Worm (Caenorhabditis elegans) whole organism, mixed stage, embryonic: ENCODE measurements around the gene clec-140.

Source experiments
- bed-3 ChIP-seq: fragments of 200-800 bp; sonication (Bioruptor generic); optimal IDR thresholded peaks from 3 replicates; lab custom pipeline; 2018; ENCODE audit warnings: mild to moderate bottlenecking, missing genetic modification characterization, moderate library complexity, missing compliant biosample characterization
- ceh-83 ChIP-seq: fragments of 200-800 bp; sonication (Bioruptor generic); optimal IDR thresholded peaks from 2 replicates; lab custom pipeline; 2018; ENCODE audit warnings: mild to moderate bottlenecking, missing genetic modification characterization, missing compliant biosample characterization
- elt-3 ChIP-seq: fragments of 150-350 bp; optimal IDR thresholded peaks from 2 replicates; lab custom pipeline; 2014; ENCODE audit warnings: missing biosample characterization, missing genetic modification characterization
- lsy-2 ChIP-seq: fragments of 150-350 bp; optimal IDR thresholded peaks from 2 replicates; lab custom pipeline; 2014; ENCODE audit warnings: missing biosample characterization, missing genetic modification characterization
- nhr-12 ChIP-seq: fragments of 150-350 bp; optimal IDR thresholded peaks from 2 replicates; lab custom pipeline; 2014; ENCODE audit warnings: missing biosample characterization, missing genetic modification characterization
- nhr-2 ChIP-seq: fragments of 150-350 bp; optimal IDR thresholded peaks from 2 replicates; lab custom pipeline; 2014; ENCODE audit warnings: missing biosample characterization, missing genetic modification characterization
- snpc-4 ChIP-seq: fragments of 150-350 bp; optimal IDR thresholded peaks from 2 replicates; lab custom pipeline; 2014; ENCODE audit warnings: missing biosample characterization, missing genetic modification characterization
- unc-120 ChIP-seq: sonication (generic microtip); optimal IDR thresholded peaks from 2 replicates; lab custom pipeline; 2017; ENCODE audit warnings: missing genetic modification characterization, missing compliant biosample characterization; ENCODE audit not compliant: poor library complexity, severe bottlenecking
- ztf-11 ChIP-seq: fragments of 150-350 bp; optimal IDR thresholded peaks from 2 replicates; lab custom pipeline; 2014; ENCODE audit warnings: missing biosample characterization, missing genetic modification characterization

DNA sequence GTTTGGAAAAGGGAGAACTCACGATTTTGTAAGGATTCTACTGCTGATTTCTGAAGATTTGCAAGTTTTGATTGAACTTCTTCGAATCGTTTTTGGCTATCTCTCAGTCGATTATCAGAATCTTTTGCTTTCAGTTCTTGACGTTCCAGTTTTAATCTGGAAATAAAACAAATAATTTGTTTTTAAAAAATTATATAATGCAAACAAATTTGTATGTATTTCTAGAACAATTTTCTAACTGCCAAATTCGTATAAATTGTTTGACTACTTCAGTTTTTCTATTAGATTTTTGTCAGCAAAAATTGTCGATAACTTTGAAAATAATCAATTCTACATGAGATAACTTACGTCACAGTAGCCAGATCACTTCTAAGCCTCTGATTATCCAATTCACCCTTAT is 41.4 kb upstream of the clec-140 start:
- TF ChIP-seq ztf-11 (tag; lab: Kevin White, UChicago) = no peak
- no peak for TF ChIP-seq ceh-83 (GFP tag; lab: Kevin White, UChicago)
- no peak for TF ChIP-seq elt-3 (tag; lab: Kevin White, UChicago)
- no peak for TF ChIP-seq nhr-2 (tag; lab: Kevin White, UChicago)
- no peak for TF ChIP-seq bed-3
- TF ChIP-seq unc-120 (tag; lab: Kevin White, UChicago) = no peak
- TF ChIP-seq lsy-2 (tag; lab: Kevin White, UChicago) = no peak
- TF ChIP-seq nhr-12 (tag; lab: Kevin White, UChicago) = no peak
- no peak for TF ChIP-seq snpc-4 (tag; lab: Kevin White, UChicago)
